Worm (Caenorhabditis elegans) whole organism, L4 larva: ENCODE results near the gene cest-9.1.

Source experiments
- F26F4.8 ChIP-seq: fragments of 200-800 bp; sonication (Bioruptor generic); conservative IDR thresholded peaks from 2 replicates; pipeline ENCODE4 v1.3.6; 2022; ENCODE audit warnings: missing genetic modification characterization, missing compliant biosample characterization
- F37D6.2 ChIP-seq: sonication (generic microtip); optimal IDR thresholded peaks from 2 replicates; lab custom pipeline; 2016; ENCODE audit warnings: mild to moderate bottlenecking, missing genetic modification characterization, missing compliant biosample characterization
- T20F7.1 ChIP-seq: fragments of 200-800 bp; sonication (Bioruptor generic); optimal IDR thresholded peaks from 2 replicates; lab custom pipeline; 2018; ENCODE audit warnings: mild to moderate bottlenecking, missing genetic modification characterization, missing compliant biosample characterization
- T26A8.4 ChIP-seq: fragments of 200-800 bp; sonication (Bioruptor generic); IDR thresholded peaks from 2 replicates; pipeline ENCODE4 v1.3.6; 2022; ENCODE audit warnings: missing genetic modification characterization, missing compliant biosample characterization
- Y5F2A.4 ChIP-seq: fragments of 200-800 bp; sonication (Bioruptor generic); optimal IDR thresholded peaks from 2 replicates; lab custom pipeline; 2018; ENCODE audit warnings: mild to moderate bottlenecking, missing genetic modification characterization, missing compliant biosample characterization
- aha-1 ChIP-seq: fragments of 150-350 bp; peaks from one replicate; lab custom pipeline; 2014; ENCODE audit warnings: missing biosample characterization, missing genetic modification characterization
- ceh-28 ChIP-seq: fragments of 150-350 bp; optimal IDR thresholded peaks from 2 replicates; lab custom pipeline; 2014; ENCODE audit warnings: missing biosample characterization, missing genetic modification reagents, missing genetic modification characterization
- ctbp-1 ChIP-seq: fragments of 200-800 bp; sonication (Bioruptor generic); IDR thresholded peaks from 2 replicates; pipeline ENCODE4 v1.3.6; 2022; ENCODE audit warnings: missing genetic modification reagents, missing genetic modification characterization, missing compliant biosample characterization
- daf-19 ChIP-seq: fragments of 200-800 bp; sonication (Bioruptor generic); conservative IDR thresholded peaks from 2 replicates; pipeline ENCODE4 v1.3.6; 2022; ENCODE audit warnings: missing genetic modification characterization, missing compliant biosample characterization
- dmd-6 ChIP-seq: fragments of 200-800 bp; sonication (Bioruptor generic); IDR thresholded peaks from 2 replicates; pipeline ENCODE4 v1.3.6; 2022; ENCODE audit warnings: missing genetic modification reagents, missing genetic modification characterization, missing compliant biosample characterization
- egl-43 ChIP-seq: fragments of 200-800 bp; sonication (Bioruptor generic); IDR thresholded peaks from 2 replicates; pipeline ENCODE4 v1.3.6; 2022; ENCODE audit warnings: missing genetic modification reagents, missing genetic modification characterization, missing compliant biosample characterization
- fos-1 ChIP-seq: fragments of 150-350 bp; optimal IDR thresholded peaks from 2 replicates; lab custom pipeline; 2014; ENCODE audit warnings: missing biosample characterization, missing genetic modification characterization
- gei-8 ChIP-seq: fragments of 200-800 bp; sonication (Bioruptor generic); optimal IDR thresholded peaks from 2 replicates; lab custom pipeline; 2018; ENCODE audit warnings: mild to moderate bottlenecking, missing genetic modification characterization, missing compliant biosample characterization
- hif-1 ChIP-seq, 2 experiments: sonication (generic microtip); optimal IDR thresholded peaks; 2 replicates each; lab custom pipeline; 2016 to 2017; ENCODE audit warnings: missing compliant biosample characterization in 2 of 2, missing genetic modification characterization in 2 of 2, missing genetic modification reagents in 2 of 2, missing genotype in 2 of 2, mild to moderate bottlenecking in 1 of 2
- hlh-30 ChIP-seq: sonication (generic microtip); optimal IDR thresholded peaks from 2 replicates; lab custom pipeline; 2017; ENCODE audit warnings: antibody characterized with exemption, mild to moderate bottlenecking, missing genetic modification characterization, missing compliant biosample characterization; ENCODE audit not compliant: insufficient read depth
- hmg-1.1 ChIP-seq: fragments of 200-800 bp; sonication (Bioruptor generic); IDR thresholded peaks from 2 replicates; pipeline ENCODE4 v1.3.6; 2022; ENCODE audit warnings: missing genetic modification reagents, missing genetic modification characterization, missing compliant biosample characterization
- jun-1 ChIP-seq: fragments of 150-350 bp; optimal IDR thresholded peaks from 2 replicates; lab custom pipeline; 2014; ENCODE audit warnings: missing biosample characterization, missing genetic modification reagents, missing genetic modification characterization
- lim-7 ChIP-seq: fragments of 200-800 bp; sonication (Bioruptor generic); IDR thresholded peaks from 2 replicates; pipeline ENCODE4 v1.3.6; 2022; ENCODE audit warnings: missing genetic modification characterization, missing compliant biosample characterization
- lin-1 ChIP-seq: fragments of 200-800 bp; sonication (Bioruptor generic); IDR thresholded peaks from 2 replicates; pipeline ENCODE4 v1.3.6; 2022; ENCODE audit warnings: missing genetic modification reagents, missing genetic modification characterization, missing compliant biosample characterization
- lin-15B ChIP-seq: fragments of 150-350 bp; sonication (generic microtip); optimal IDR thresholded peaks from 3 replicates; lab custom pipeline; 2014; ENCODE audit warnings: missing biosample characterization, missing genetic modification characterization
- lin-38 ChIP-seq: fragments of 200-800 bp; sonication (Bioruptor generic); IDR thresholded peaks from 2 replicates; pipeline ENCODE4 v1.3.6; 2022; ENCODE audit warnings: missing genetic modification reagents, missing genetic modification characterization, missing compliant biosample characterization
- lir-3 ChIP-seq: sonication (generic microtip); optimal IDR thresholded peaks from 2 replicates; lab custom pipeline; 2016; ENCODE audit warnings: mild to moderate bottlenecking, missing genetic modification characterization, missing compliant biosample characterization
- lsy-2 ChIP-seq, 2 experiments: fragments of 150-350 bp in 1 of 2; sonication (generic microtip) in 1 of 2; optimal IDR thresholded peaks; 2 replicates each; lab custom pipeline; 2014 to 2017; ENCODE audit warnings: missing biosample characterization in 2 of 2, missing genetic modification characterization in 2 of 2
- madf-5 ChIP-seq, 2 experiments: fragments of 200-800 bp; sonication (Bioruptor generic); IDR thresholded peaks; 2 replicates each; pipeline ENCODE4 v1.3.6; 2022; ENCODE audit warnings: missing compliant biosample characterization in 2 of 2, missing genetic modification characterization in 2 of 2
- mdl-1 ChIP-seq, 2 experiments: fragments of 150-350 bp in 1 of 2; sonication (generic microtip) in 1 of 2; optimal IDR thresholded peaks; 2 replicates each; lab custom pipeline; 2014 to 2017; ENCODE audit warnings: missing biosample characterization in 2 of 2, missing genetic modification characterization in 2 of 2
- mep-1 ChIP-seq: fragments of 150-350 bp; sonication (generic microtip); optimal IDR thresholded peaks from 3 replicates; lab custom pipeline; 2014; ENCODE audit warnings: missing biosample characterization, missing genetic modification characterization
- nhr-11 ChIP-seq: fragments of 150-350 bp; optimal IDR thresholded peaks from 2 replicates; lab custom pipeline; 2014; ENCODE audit warnings: missing biosample characterization, missing genetic modification characterization
- nhr-111 ChIP-seq: fragments of 200-800 bp; sonication (Bioruptor generic); optimal IDR thresholded peaks from 2 replicates; lab custom pipeline; 2018; ENCODE audit warnings: mild to moderate bottlenecking, missing genetic modification characterization, missing compliant biosample characterization
- nhr-25 ChIP-seq: sonication (generic microtip); optimal IDR thresholded peaks from 2 replicates; lab custom pipeline; 2017; ENCODE audit warnings: missing genetic modification characterization, mild to moderate bottlenecking, missing compliant biosample characterization, antibody characterized with exemption, moderate library complexity, borderline replicate concordance; ENCODE audit not compliant: insufficient read depth
- nhr-48 ChIP-seq: sonication (generic microtip); optimal IDR thresholded peaks from 2 replicates; lab custom pipeline; 2016; ENCODE audit warnings: mild to moderate bottlenecking, missing genetic modification characterization, missing compliant biosample characterization
- nhr-77 ChIP-seq: fragments of 150-350 bp; optimal IDR thresholded peaks from 2 replicates; lab custom pipeline; 2014; ENCODE audit warnings: missing biosample characterization, missing genetic modification characterization
- pqm-1 ChIP-seq: sonication (generic microtip); optimal IDR thresholded peaks from 2 replicates; lab custom pipeline; 2017; ENCODE audit warnings: missing biosample characterization, missing genetic modification characterization
- rbr-2 ChIP-seq: sonication (generic microtip); optimal IDR thresholded peaks from 2 replicates; lab custom pipeline; 2016; ENCODE audit warnings: missing genotype, missing genetic modification characterization, missing compliant biosample characterization
- set-16 ChIP-seq: fragments of 200-800 bp; sonication (Bioruptor generic); IDR thresholded peaks from 2 replicates; pipeline ENCODE4 v1.3.6; 2022; ENCODE audit warnings: missing genetic modification reagents, missing genetic modification characterization, missing compliant biosample characterization
- snpc-1.2 ChIP-seq: fragments of 200-800 bp; sonication (Bioruptor generic); IDR thresholded peaks from 2 replicates; pipeline ENCODE4 v1.3.6; 2022; ENCODE audit warnings: missing genetic modification reagents, missing genetic modification characterization, missing compliant biosample characterization
- unc-62 ChIP-seq, 3 experiments: fragments of 150-350 bp in 1 of 3; sonication (generic microtip); optimal IDR thresholded peaks in 2 of 3; peaks in 1 of 3; 1 replicate in 1 of 3; 2 replicates in 2 of 3; lab custom pipeline; 2014 to 2017; ENCODE audit warnings: missing biosample characterization in 3 of 3, missing genetic modification characterization in 3 of 3, missing genetic modification reagents in 3 of 3, missing genotype in 1 of 3
- vab-7 ChIP-seq: fragments of 200-800 bp; sonication (Bioruptor generic); IDR thresholded peaks from 2 replicates; pipeline ENCODE4 v1.3.6; 2022; ENCODE audit warnings: missing genetic modification reagents, missing genetic modification characterization, missing compliant biosample characterization

The cest-9.1 gene

DNA sequence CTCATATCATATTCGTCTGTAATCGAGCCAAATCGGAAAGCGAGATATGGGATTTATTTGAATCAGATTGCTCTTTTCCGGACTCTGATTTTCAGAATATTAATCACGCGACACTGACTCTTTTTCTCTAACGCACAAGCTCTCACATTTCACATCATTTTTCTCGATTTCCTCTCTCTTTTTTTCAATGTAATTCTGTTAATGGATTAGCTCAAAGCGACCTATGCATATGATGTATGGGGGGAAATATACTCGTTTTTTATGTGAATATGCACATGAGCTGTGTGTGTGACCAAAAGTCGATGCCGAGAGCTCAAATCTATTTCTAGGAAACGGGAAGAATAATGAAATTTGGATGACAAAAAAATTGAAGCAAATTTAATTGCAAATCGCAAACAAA, 25.4 kb upstream of the cest-9.1 start:
- TF ChIP-seq daf-19 (GFP tag; lab: Robert Waterston, UW) (no peak), hif-1 (tag; optimal IDR thresholded peaks at IDR 0.05; lab: Kevin White, UChicago) (no peak), jun-1 (no peak), snpc-1.2 (GFP tag; lab: Robert Waterston, UW) (no peak), lin-38 (GFP tag; lab: Robert Waterston, UW) (no peak), T26A8.4 (0 out of 2 replicates have a peak, but pooled peaks have one; percentile 27), dmd-6 (peak; percentile 15; the same call in 1 of the 2 replicates), Y5F2A.4 (GFP tag; lab: Kevin White, UChicago) (no peak), hlh-30 (tag; lab: Kevin White, UChicago) (peak; percentile 41), aha-1 (tag; lab: Kevin White, UChicago) (peak; percentile 90), pqm-1 (no peak), lir-3 (tag; lab: Kevin White, UChicago) (no peak), nhr-48 (tag; lab: Kevin White, UChicago) (peak; percentile 20), gei-8 (GFP tag; lab: Kevin White, UChicago) (no peak), T20F7.1 (GFP tag; lab: Kevin White, UChicago) (no peak), lin-1 (GFP tag; lab: Robert Waterston, UW) (no peak), nhr-77 (tag; lab: Kevin White, UChicago) (no peak), fos-1 (tag; lab: Kevin White, UChicago) (no peak), mep-1 (tag; lab: Kevin White, UChicago) (peak; percentile 31), nhr-11 (tag; lab: Kevin White, UChicago) (peak; percentile 81), rbr-2 (tag; lab: Kevin White, UChicago) (peak; percentile 22), set-16 (GFP tag; lab: Robert Waterston, UW) (no peak), lsy-2 (tag; optimal IDR thresholded peaks at IDR 0.05; lab: Kevin White, UChicago) (peak in 1 of 2 experiments; percentile 50), nhr-25 (tag; lab: Kevin White, UChicago) (no peak)

DNA sequence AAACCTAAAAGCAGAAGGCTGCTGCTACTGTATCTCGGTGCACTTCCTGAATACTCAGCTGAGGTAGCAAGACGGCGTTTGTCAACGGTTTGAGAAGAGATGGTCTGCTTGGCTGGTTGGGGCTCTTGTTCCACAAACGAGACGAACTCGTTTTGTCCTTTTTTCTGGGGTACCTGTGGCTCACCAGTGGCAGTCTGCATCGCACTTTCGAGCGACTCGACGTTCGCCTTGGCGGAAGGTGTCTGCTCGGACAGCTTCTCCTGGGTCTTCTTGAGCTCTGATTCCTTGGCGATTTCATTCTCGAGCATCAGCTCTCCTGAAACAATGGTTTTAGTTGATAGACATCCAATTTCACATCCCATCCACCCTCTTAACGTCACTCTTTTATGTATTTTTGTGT, 24.5 kb upstream of the cest-9.1 start:
- TF ChIP-seq madf-5 (GFP tag; IDR thresholded peaks at IDR 0.05; lab: Robert Waterston, UW) (no peak), F26F4.8 (no peak), unc-62 (GFP tag; optimal IDR thresholded peaks at IDR 0.05 in 1 of 2; lab: Kevin White, UChicago) (peak in 1 of 2 experiments; percentile 86), unc-62 (tag; optimal IDR thresholded peaks at IDR 0.05; lab: Kevin White, UChicago) (no peak), dmd-6 (0 out of 2 replicates have a peak, but pooled peaks have one; percentile 9), nhr-111 (no peak), jun-1 (no peak), set-16 (GFP tag; lab: Robert Waterston, UW) (peak; percentile 57; the same call in 1 of the 2 replicates), lir-3 (tag; lab: Kevin White, UChicago) (no peak), ceh-28 (tag; lab: Kevin White, UChicago) (no peak), nhr-25 (tag; lab: Kevin White, UChicago) (no peak), F37D6.2 (tag; lab: Kevin White, UChicago) (no peak)

DNA sequence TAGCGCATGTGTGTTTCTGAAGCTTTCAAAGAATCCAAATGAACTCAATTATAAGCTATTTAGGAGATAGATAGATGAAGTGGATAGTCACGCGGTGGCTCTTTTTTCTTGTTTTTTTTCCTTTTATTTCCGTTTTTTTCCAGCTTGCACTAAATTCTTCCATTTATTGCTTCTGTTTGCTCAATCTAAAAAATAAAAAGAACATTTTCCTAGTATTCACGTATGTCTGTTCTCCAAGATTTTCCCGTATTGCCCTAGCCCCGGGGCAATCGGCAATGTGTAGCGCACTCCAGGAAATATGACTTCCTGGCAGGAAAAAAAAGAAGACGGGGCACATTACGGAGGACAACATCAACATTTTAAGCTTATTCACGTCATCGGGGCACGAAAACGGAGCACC, 24.1 kb upstream of the cest-9.1 start:
- TF ChIP-seq unc-62 (GFP tag; optimal IDR thresholded peaks at IDR 0.05 in 1 of 2; lab: Kevin White, UChicago) (peak in 1 of 2 experiments; percentile 47), unc-62 (tag; optimal IDR thresholded peaks at IDR 0.05; lab: Kevin White, UChicago) (no peak), vab-7 (GFP tag; lab: Robert Waterston, UW) (no peak), set-16 (GFP tag; lab: Robert Waterston, UW) (0 out of 2 replicates have a peak, but pooled peaks have one; percentile 0)

DNA sequence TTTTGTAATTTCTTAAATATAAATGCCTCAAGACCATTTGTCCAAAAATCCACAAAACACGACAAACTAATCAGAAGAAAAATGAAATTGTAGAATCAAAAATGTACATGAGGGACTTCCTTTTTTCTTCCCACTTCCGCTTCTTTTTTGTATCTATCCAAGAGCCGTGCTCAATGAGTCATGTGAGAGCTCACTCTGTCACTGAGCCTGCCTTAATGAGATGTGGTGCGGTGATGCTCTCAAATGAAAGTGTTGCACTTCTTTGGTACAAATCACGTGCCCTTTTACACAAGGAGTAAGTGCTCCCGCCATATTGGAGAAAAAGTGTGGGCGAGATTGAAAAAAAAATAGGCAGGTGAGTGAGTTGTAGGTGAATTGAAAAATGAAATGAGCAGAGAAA, 21.6 kb upstream of the cest-9.1 start:
- TF ChIP-seq egl-43 = 0 out of 2 replicates have a peak, but pooled peaks have one; percentile 41
- peak; percentile 9 for TF ChIP-seq mep-1 (tag; lab: Kevin White, UChicago)
- TF ChIP-seq lsy-2 (tag; optimal IDR thresholded peaks at IDR 0.05; lab: Kevin White, UChicago) = peak in 1 of 2 experiments; percentile 37
- TF ChIP-seq ctbp-1 (GFP tag; lab: Robert Waterston, UW) = peak; percentile 60
- peak; percentile 60 for TF ChIP-seq hlh-30 (tag; lab: Kevin White, UChicago)
- peak in 1 of 2 experiments; percentile 23 for TF ChIP-seq mdl-1 (tag; optimal IDR thresholded peaks at IDR 0.05; lab: Kevin White, UChicago)
- TF ChIP-seq lim-7 (GFP tag; lab: Robert Waterston, UW) = no peak
- 0 out of 2 replicates have a peak, but pooled peaks have one; percentile 13 for TF ChIP-seq hmg-1.1 (GFP tag; lab: Robert Waterston, UW)
- no peak for TF ChIP-seq fos-1 (tag; lab: Kevin White, UChicago)
- TF ChIP-seq lin-15B (tag; lab: Kevin White, UChicago) = no peak
- TF ChIP-seq, all 104 proteins: peak for 7
